Fruit fly (Drosophila melanogaster) whole organism, pupa: Measurements from ENCODE around the gene D.

Experiments used
- CG10348 ChIP-seq: fragments of 200-800 bp; sonication (Bioruptor generic); IDR thresholded peaks from 2 replicates; pipeline ENCODE4 v1.3.6; 2022; ENCODE audit warnings: missing biosample characterization, missing genetic modification characterization
- CG12605 ChIP-seq: fragments of 200-800 bp; sonication (Bioruptor generic); IDR thresholded peaks from 2 replicates; pipeline ENCODE4 v1.3.6; 2022; ENCODE audit warnings: missing biosample characterization, missing genetic modification characterization
- CG13204 ChIP-seq: fragments of 200-800 bp; sonication (Bioruptor generic); optimal IDR thresholded peaks from 2 replicates; lab custom pipeline; 2018; ENCODE audit warnings: missing biosample characterization, mild to moderate bottlenecking, missing genetic modification characterization, moderate library complexity
- CG14655 ChIP-seq: fragments of 200-800 bp; sonication (Bioruptor generic); optimal IDR thresholded peaks from 3 replicates; lab custom pipeline; 2017; ENCODE audit warnings: mild to moderate bottlenecking, missing biosample characterization, missing genetic modification reagents, missing genetic modification characterization
- CG15710 ChIP-seq: fragments of 200-800 bp; sonication (Bioruptor generic); optimal IDR thresholded peaks from 2 replicates; lab custom pipeline; 2018; ENCODE audit warnings: missing biosample characterization, mild to moderate bottlenecking, missing genetic modification characterization, moderate library complexity
- CG17806 ChIP-seq: fragments of 200-800 bp; sonication (Bioruptor generic); optimal IDR thresholded peaks from 2 replicates; lab custom pipeline; 2018; ENCODE audit warnings: missing biosample characterization, mild to moderate bottlenecking, missing genetic modification characterization, moderate library complexity
- CG32121 ChIP-seq: fragments of 200-800 bp; sonication (Bioruptor generic); IDR thresholded peaks from 2 replicates; pipeline ENCODE4 v1.3.6; 2022; ENCODE audit warnings: missing biosample characterization, missing genetic modification characterization
- CG34367 ChIP-seq: fragments of 200-800 bp; sonication (Bioruptor generic); optimal IDR thresholded peaks from 2 replicates; lab custom pipeline; 2018; ENCODE audit warnings: missing biosample characterization, mild to moderate bottlenecking, missing genetic modification characterization
- CG4496 ChIP-seq: fragments of 200-800 bp; sonication (Bioruptor generic); IDR thresholded peaks from 3 replicates; pipeline ENCODE4 v1.3.6; 2022; ENCODE audit warnings: missing biosample characterization, missing genetic modification characterization
- CG8159 ChIP-seq: fragments of 200-800 bp; sonication (Bioruptor generic); optimal IDR thresholded peaks from 3 replicates; lab custom pipeline; 2018; ENCODE audit warnings: missing biosample characterization, mild to moderate bottlenecking, missing genetic modification characterization, moderate library complexity
- CG8301 ChIP-seq: fragments of 200-800 bp; sonication (Bioruptor generic); optimal IDR thresholded peaks from 2 replicates; lab custom pipeline; 2018; ENCODE audit warnings: missing biosample characterization, mild to moderate bottlenecking, missing genetic modification characterization
- CG9948 ChIP-seq: fragments of 200-800 bp; sonication (Bioruptor generic); optimal IDR thresholded peaks from 2 replicates; lab custom pipeline; 2018; ENCODE audit warnings: missing biosample characterization, mild to moderate bottlenecking, missing genetic modification characterization, moderate library complexity
- D1 ChIP-seq: fragments of 200-800 bp; sonication (Bioruptor generic); optimal IDR thresholded peaks from 2 replicates; lab custom pipeline; 2018; ENCODE audit warnings: missing biosample characterization, mild to moderate bottlenecking, missing genetic modification characterization, moderate library complexity
- EcR ChIP-seq: fragments of 200-800 bp; sonication (Bioruptor generic); optimal IDR thresholded peaks from 3 replicates; lab custom pipeline; 2019; ENCODE audit warnings: missing biosample characterization, missing genetic modification characterization, mild to moderate bottlenecking, moderate library complexity, missing genetic modification reagents
- Ets98B ChIP-seq: fragments of 200-800 bp; sonication (Bioruptor generic); IDR thresholded peaks from 2 replicates; pipeline ENCODE4 v1.3.6; 2022; ENCODE audit warnings: missing biosample characterization, missing genetic modification characterization
- Pif1A ChIP-seq: fragments of 200-800 bp; sonication (Bioruptor generic); optimal IDR thresholded peaks from 3 replicates; lab custom pipeline; 2016; ENCODE audit warnings: missing biosample characterization, missing genetic modification characterization
- Pif1B ChIP-seq: fragments of 200-800 bp; sonication (Bioruptor generic); optimal IDR thresholded peaks from 3 replicates; lab custom pipeline; 2016; ENCODE audit warnings: missing biosample characterization, missing genetic modification characterization
- Snoo ChIP-seq: fragments of 200-800 bp; sonication (Bioruptor generic); optimal IDR thresholded peaks from 3 replicates; lab custom pipeline; 2017; ENCODE audit warnings: missing biosample characterization, mild to moderate bottlenecking, missing genetic modification characterization, inconsistent platforms
- fd96Ca ChIP-seq: fragments of 200-800 bp; sonication (Bioruptor generic); IDR thresholded peaks from 3 replicates; pipeline ENCODE4 v1.3.6; 2022; ENCODE audit warnings: missing biosample characterization, missing genetic modification characterization
- gl ChIP-seq: fragments of 200-800 bp; sonication (Bioruptor generic); optimal IDR thresholded peaks from 2 replicates; lab custom pipeline; 2018; ENCODE audit warnings: missing biosample characterization, mild to moderate bottlenecking, missing genetic modification characterization
- rn ChIP-seq: fragments of 200-800 bp; sonication (Bioruptor generic); IDR thresholded peaks from 2 replicates; pipeline ENCODE4 v1.3.6; 2022; ENCODE audit warnings: missing biosample characterization, missing genetic modification characterization

Gene D

dm6 chr3L:14150141-14150556, 28.3 kb downstream of the D start:
- no peak for TF ChIP-seq CG8159 (tag; lab: Kevin White, UChicago)

dm6 chr3L:14146386-14146785, 32.0 kb downstream of the D start:
- TF ChIP-seq Snoo (tag; lab: Kevin White, UChicago) (no peak), D1 (tag; lab: Kevin White, UChicago) (peak; percentile 15), gl (no peak), CG12605 (GFP tag; lab: Robert Waterston, UW) (no peak), CG14655 (peak; percentile 77), Pif1A (GFP tag; lab: Kevin White, UChicago) (peak; percentile 51), CG8301 (tag; lab: Kevin White, UChicago) (peak; percentile 66), EcR (no peak), rn (no peak), CG4496 (no peak), CG10348 (GFP tag; lab: Robert Waterston, UW) (no peak), CG15710 (tag; lab: Kevin White, UChicago) (peak; percentile 53), CG9948 (tag; lab: Kevin White, UChicago) (peak; percentile 62), CG32121 (GFP tag; lab: Robert Waterston, UW) (no peak), CG8159 (tag; lab: Kevin White, UChicago) (peak; percentile 73), CG34367 (peak; percentile 24), CG13204 (GFP tag; lab: Kevin White, UChicago) (no peak), Pif1B (GFP tag; lab: Kevin White, UChicago) (peak; percentile 20), CG17806 (peak; percentile 68), Ets98B (GFP tag; lab: Robert Waterston, UW) (no peak), fd96Ca (GFP tag; lab: Robert Waterston, UW) (0 out of 3 replicates have a peak, but pooled peaks have one; percentile 20)

DNA sequence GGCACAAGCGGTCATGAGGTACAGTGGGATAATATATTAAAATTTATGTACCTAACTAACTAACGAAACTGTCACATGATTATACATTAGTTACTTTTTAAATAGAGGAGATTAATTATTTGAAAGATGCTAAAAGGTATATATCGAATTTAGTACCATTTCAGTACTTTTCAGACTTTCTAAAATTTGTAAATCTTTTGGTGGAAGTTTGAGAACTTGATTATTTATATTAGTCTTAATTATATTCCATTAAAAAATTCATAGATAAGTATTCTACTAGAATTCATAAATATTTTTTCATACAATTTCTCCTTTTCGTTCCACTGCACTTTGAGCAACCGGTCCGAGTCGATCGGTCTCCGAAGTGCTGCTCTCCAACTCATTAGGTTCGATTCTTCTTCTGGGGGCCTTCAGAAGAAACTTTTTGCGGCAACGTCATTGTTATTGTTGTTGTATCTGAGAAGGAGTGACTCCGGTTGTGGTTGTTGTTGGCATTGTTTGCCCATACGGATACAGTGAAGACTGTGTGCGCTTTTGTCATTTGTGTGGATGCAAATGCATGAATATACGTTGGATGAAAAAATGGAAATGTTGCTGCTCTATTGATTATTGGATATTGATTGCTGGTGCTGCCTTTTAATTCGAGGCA, 32.6 kb downstream of the D start:
- TF ChIP-seq CG12605 (GFP tag; lab: Robert Waterston, UW) (no peak), CG9948 (tag; lab: Kevin White, UChicago) (peak; percentile 80), EcR (no peak), CG8159 (tag; lab: Kevin White, UChicago) (peak; percentile 88), Snoo (tag; lab: Kevin White, UChicago) (peak; percentile 13), CG17806 (peak; percentile 69), CG8301 (tag; lab: Kevin White, UChicago) (peak; percentile 65), D1 (tag; lab: Kevin White, UChicago) (peak; percentile 42), gl (peak; percentile 3), CG15710 (tag; lab: Kevin White, UChicago) (peak; percentile 50), Ets98B (GFP tag; lab: Robert Waterston, UW) (no peak), Pif1B (GFP tag; lab: Kevin White, UChicago) (no peak), CG14655 (peak; percentile 79), CG10348 (GFP tag; lab: Robert Waterston, UW) (no peak)

dm6 chr3L:14135496-14135895, 42.9 kb downstream of the D start:
- TF ChIP-seq fd96Ca (GFP tag; lab: Robert Waterston, UW) (no peak), CG34367 (no peak), CG14655 (no peak), CG8159 (tag; lab: Kevin White, UChicago) (no peak), Snoo (tag; lab: Kevin White, UChicago) (no peak), D1 (tag; lab: Kevin White, UChicago) (no peak), CG4496 (no peak), gl (no peak), CG15710 (tag; lab: Kevin White, UChicago) (no peak), EcR (no peak), Pif1A (GFP tag; lab: Kevin White, UChicago) (no peak), Pif1B (GFP tag; lab: Kevin White, UChicago) (no peak), CG32121 (GFP tag; lab: Robert Waterston, UW) (no peak), CG8301 (tag; lab: Kevin White, UChicago) (no peak), Ets98B (GFP tag; lab: Robert Waterston, UW) (no peak), rn (no peak), CG13204 (GFP tag; lab: Kevin White, UChicago) (no peak), CG17806 (no peak)
- TF ChIP-seq, all 21 proteins: peak for 0

DNA sequence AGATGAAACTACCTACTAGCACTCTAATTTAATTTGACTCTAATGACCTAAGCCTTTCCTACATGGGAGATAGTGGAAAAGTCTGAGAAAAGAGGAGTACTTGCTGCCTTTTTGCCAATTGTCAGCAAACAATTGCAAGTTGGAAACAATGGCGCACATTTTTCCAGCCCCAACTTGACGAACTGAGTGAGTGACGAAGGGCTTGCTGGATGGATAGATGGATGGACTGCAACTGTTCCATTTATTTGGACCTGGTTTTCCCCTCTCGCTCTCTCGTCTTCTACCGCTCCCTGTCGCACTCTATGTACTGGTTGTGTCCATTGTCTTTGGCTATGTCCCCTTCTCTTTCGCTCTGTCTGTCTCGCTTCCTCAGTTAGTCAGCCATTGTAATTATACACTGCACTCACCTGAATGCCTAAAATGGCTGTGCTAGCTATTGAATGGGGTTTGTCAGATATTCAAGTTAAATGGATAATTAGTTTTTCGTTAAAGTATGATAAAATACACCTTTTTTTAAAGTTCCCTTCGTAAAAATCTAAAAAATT, 45.5 kb downstream of the D start:
- TF ChIP-seq CG15710 (tag; lab: Kevin White, UChicago) (no peak), rn (no peak), EcR (no peak), D1 (tag; lab: Kevin White, UChicago) (no peak)

DNA sequence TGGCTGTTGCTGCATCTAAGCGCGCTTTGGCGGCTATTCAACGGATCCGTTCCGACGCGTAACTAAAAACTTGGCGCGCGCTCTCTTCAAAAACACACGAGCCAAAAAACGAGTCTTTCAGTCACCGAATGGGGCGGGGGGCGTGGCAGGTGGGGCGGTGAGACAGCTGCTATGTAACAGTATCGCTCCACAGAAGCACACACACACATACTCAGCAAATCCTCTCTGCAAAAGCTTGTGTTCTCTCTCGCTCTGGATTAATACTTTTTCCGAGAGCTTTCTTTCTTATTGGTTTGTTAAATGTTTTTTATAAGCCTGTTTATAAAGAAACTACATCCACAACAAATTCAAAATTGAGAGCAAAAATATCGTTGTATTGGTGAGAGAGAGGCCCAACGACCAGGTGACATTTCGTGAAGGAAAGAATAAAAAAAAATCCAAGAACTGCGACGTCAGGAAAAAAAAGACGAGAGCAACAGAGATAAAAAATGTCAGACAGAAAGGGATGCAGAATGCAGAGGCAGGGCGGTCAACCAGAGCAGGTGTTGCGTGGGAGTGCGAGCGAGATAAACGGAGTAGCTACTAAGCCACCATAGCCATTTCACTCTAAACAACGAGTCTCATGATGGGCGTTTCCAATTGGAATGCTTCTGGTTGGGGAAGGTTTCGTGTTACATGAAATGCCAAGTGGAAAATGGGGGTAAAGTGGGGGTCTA, 47.0 kb downstream of the D start, which contains the start of gene Sox21b:
Sox21b (minus strand) TSS at position 51 of the 716 bp plus-strand sequence.
- TF ChIP-seq CG12605 (GFP tag; lab: Robert Waterston, UW) (peak; percentile 64), CG17806 (no peak), CG32121 (GFP tag; lab: Robert Waterston, UW) (no peak; the same call in 1 of the 2 replicates), EcR (no peak), Pif1B (GFP tag; lab: Kevin White, UChicago) (peak; percentile 10), Snoo (tag; lab: Kevin White, UChicago) (peak; percentile 63), CG15710 (tag; lab: Kevin White, UChicago) (peak; percentile 64), Pif1A (GFP tag; lab: Kevin White, UChicago) (peak; percentile 61), CG4496 (peak; percentile 81; the same call in 2 of the 3 replicates), fd96Ca (GFP tag; lab: Robert Waterston, UW) (peak; percentile 66; the same call in 2 of the 3 replicates), CG9948 (tag; lab: Kevin White, UChicago) (peak; percentile 40), CG10348 (GFP tag; lab: Robert Waterston, UW) (no peak), Ets98B (GFP tag; lab: Robert Waterston, UW) (no peak), CG13204 (GFP tag; lab: Kevin White, UChicago) (peak; percentile 43), CG34367 (peak; percentile 61), gl (peak; percentile 60), CG14655 (peak; percentile 38), rn (peak; percentile 75), CG8301 (tag; lab: Kevin White, UChicago) (no peak), D1 (tag; lab: Kevin White, UChicago) (peak; percentile 60), CG8159 (tag; lab: Kevin White, UChicago) (peak; percentile 64)
